Fruit fly (Drosophila melanogaster) Kc167 (cell line): ENCODE data around the gene MtnA.

Experiments used
- Myc ChIP-seq: fragments of >200 bp; optimal IDR thresholded peaks from 2 replicates; lab custom pipeline; 2017; ENCODE audit warnings: missing external identifiers
- Sin3A ChIP-seq: fragments of >200 bp; optimal IDR thresholded peaks from 2 replicates; lab custom pipeline; 2018; ENCODE audit warnings: missing external identifiers
- h ChIP-seq: fragments of >200 bp; optimal IDR thresholded peaks from 3 replicates; lab custom pipeline; 2018; ENCODE audit warnings: missing external identifiers
- insv ChIP-seq: fragments of >200 bp; optimal IDR thresholded peaks from 3 replicates; lab custom pipeline; 2018; ENCODE audit warnings: missing external identifiers
- psq ChIP-seq: fragments of >200 bp; optimal IDR thresholded peaks from 2 replicates; lab custom pipeline; 2017; ENCODE audit warnings: missing external identifiers
- ttk ChIP-seq: sonication (Bioruptor generic); optimal IDR thresholded peaks from 2 replicates; lab custom pipeline; 2017; ENCODE audit warnings: missing external identifiers

DNA sequence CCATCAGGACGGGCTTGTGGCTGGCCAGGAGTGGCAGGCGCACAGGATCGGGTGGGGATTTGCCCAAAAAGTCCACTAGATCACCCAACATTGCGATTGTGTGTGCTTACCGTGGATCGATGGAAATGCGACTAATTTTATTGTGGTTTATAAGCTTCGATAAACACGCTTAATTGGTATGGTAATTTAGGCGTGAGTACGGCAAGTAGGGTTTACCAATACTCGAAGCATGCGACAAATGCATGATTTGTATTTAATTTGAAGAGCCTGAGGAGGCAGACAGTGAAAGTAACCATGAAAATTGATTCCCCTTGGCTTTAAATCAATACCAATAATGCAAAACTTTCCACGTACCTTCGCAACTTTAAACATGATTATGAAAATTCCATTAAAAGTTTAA, 35.6 kb upstream of the MtnA start, which contains the start of gene CG9458:
- TF ChIP-seq Myc (lab: Kevin White, UChicago) (no peak), insv (lab: Kevin White, UChicago) (no peak), psq (no peak), h (no peak), ttk (lab: Kevin White, UChicago) (no peak), Sin3A (lab: Kevin White, UChicago) (no peak)
